Comparison of ENCODE assay signal across 3 worm cellular contexts in the genomic region with DNA sequence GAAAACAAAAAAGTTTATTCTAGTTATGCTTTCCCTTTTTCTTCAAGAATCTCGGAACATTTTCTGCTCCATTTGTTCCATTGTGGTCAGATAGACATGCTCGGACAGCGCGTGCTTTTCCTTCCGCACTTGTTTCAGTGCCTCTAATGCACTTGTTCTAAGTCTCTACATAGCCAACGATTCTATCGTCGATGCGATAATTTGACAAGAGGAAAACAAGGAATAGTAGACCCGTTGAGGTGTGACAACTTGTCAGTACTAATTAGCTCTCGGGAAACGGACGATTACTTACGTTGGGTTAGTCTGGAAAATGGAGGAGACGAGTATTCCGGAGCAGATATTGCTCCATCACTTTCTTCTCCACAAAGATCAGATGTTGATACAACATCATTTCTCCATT.
TF ChIP-seq lines count a peak whose summit lies in the region.

No protein-coding gene starts in this region.

TF ChIP-seq in whole organism, L1 larva, 84 proteins besides CTCF, POLR2A, EP300 and RAD21:
- no peak for TF ChIP-seq irx-1 (tag; optimal IDR thresholded peaks at IDR 0.05; lab: Kevin White, UChicago)
- no peak for TF ChIP-seq ceh-88 (GFP tag; IDR thresholded peaks at IDR 0.05; lab: Robert Waterston, UW)
- no peak for TF ChIP-seq nhr-90 (tag; optimal IDR thresholded peaks at IDR 0.05; lab: Kevin White, UChicago; ENCODE audit: poor library complexity)
- TF ChIP-seq ama-1 (optimal IDR thresholded peaks at IDR 0.05; lab: Kevin White, UChicago), result no peak
- TF ChIP-seq aha-1 (tag; optimal IDR thresholded peaks at IDR 0.05; lab: Kevin White, UChicago), result no peak
- TF ChIP-seq xbp-1 (tag; optimal IDR thresholded peaks at IDR 0.05; lab: Kevin White, UChicago), result no peak
- TF ChIP-seq grh-1 (GFP tag; IDR thresholded peaks at IDR 0.05; lab: Robert Waterston, UW), result no peak
- TF ChIP-seq nhr-77 (tag; optimal IDR thresholded peaks at IDR 0.05; lab: Kevin White, UChicago), result no peak
- TF ChIP-seq egl-13 (tag; optimal IDR thresholded peaks at IDR 0.05; lab: Kevin White, UChicago), result peak; percentile 21
- peak; percentile 71 for TF ChIP-seq lin-14 (GFP tag; optimal IDR thresholded peaks at IDR 0.05; lab: Kevin White, UChicago)
- TF ChIP-seq sptf-1 (tag; optimal IDR thresholded peaks at IDR 0.05; lab: Kevin White, UChicago), result no peak
- TF ChIP-seq tbx-2 (tag; optimal IDR thresholded peaks at IDR 0.05; lab: Kevin White, UChicago), result peak; percentile 3
- TF ChIP-seq nhr-71 (tag; optimal IDR thresholded peaks at IDR 0.05; lab: Kevin White, UChicago), result no peak
- TF ChIP-seq hpl-2 (GFP tag; optimal IDR thresholded peaks at IDR 0.05; lab: Kevin White, UChicago), result no peak
- TF ChIP-seq fkh-4 (tag; optimal IDR thresholded peaks at IDR 0.05; lab: Kevin White, UChicago; ENCODE audit: borderline replicate concordance), result no peak
- TF ChIP-seq ceh-8 (GFP tag; optimal IDR thresholded peaks at IDR 0.05; lab: Kevin White, UChicago), result peak; percentile 73
- TF ChIP-seq nhr-12 (tag; optimal IDR thresholded peaks at IDR 0.05; lab: Kevin White, UChicago), result no peak
- TF ChIP-seq snpc-4 (tag; optimal IDR thresholded peaks at IDR 0.05; lab: Kevin White, UChicago), result no peak
- TF ChIP-seq rnt-1 (tag; optimal IDR thresholded peaks at IDR 0.05; lab: Kevin White, UChicago), result no peak
- peak; percentile 28 for TF ChIP-seq unc-86 (tag; optimal IDR thresholded peaks at IDR 0.05; lab: Kevin White, UChicago)
- TF ChIP-seq fkh-8 (tag; optimal IDR thresholded peaks at IDR 0.05; lab: Kevin White, UChicago), result no peak
TF ChIP-seq in whole organism, L1 larva: peak in this region for 5.

TF ChIP-seq in whole organism, late embryonic, 69 proteins besides CTCF, POLR2A, EP300 and RAD21:
- TF ChIP-seq ceh-45 (GFP tag; IDR thresholded peaks at IDR 0.05; lab: Robert Waterston, UW) (no peak), unc-42 (tag; optimal IDR thresholded peaks at IDR 0.05; lab: Kevin White, UChicago) (no peak), pha-4 (tag; optimal IDR thresholded peaks at IDR 0.05; lab: Kevin White, UChicago) (no peak), Y22D7AL.16 (tag; optimal IDR thresholded peaks at IDR 0.05; lab: Kevin White, UChicago) (no peak), sdc-2 (tag; optimal IDR thresholded peaks at IDR 0.05; lab: Kevin White, UChicago) (no peak), ceh-31 (tag; optimal IDR thresholded peaks at IDR 0.05; lab: Kevin White, UChicago) (peak; percentile 1), fkh-10 (GFP tag; optimal IDR thresholded peaks at IDR 0.05; lab: Kevin White, UChicago) (no peak), dve-1 (tag; optimal IDR thresholded peaks at IDR 0.05; lab: Kevin White, UChicago) (no peak)

TF ChIP-seq in whole organism, mixed stage, embryonic, 35 proteins besides CTCF, POLR2A, EP300 and RAD21:
- TF ChIP-seq drap-1 (GFP tag; optimal IDR thresholded peaks at IDR 0.05; lab: Kevin White, UChicago) (no peak), ces-1 (GFP tag; optimal IDR thresholded peaks at IDR 0.05; lab: Kevin White, UChicago) (peak; percentile 26)

Comparison
In these comparisons a context has a peak if more than half of its experiments do, and no peak if none do; other contexts are left out.
1. Of the 10 proteins assayed by ChIP-seq in both whole organism, L1 larva and whole organism, late embryonic: peak only in whole organism, L1 larva: tbx-2 and unc-86; only in whole organism, late embryonic: none; in both: none; in neither: 8.